Worm (Caenorhabditis elegans): Measurements from ENCODE around the gene scl-19.
A peak's percentile ranks its signal among the peaks of the same experiment; 100 is the strongest.

The scl-19 gene

DNA sequence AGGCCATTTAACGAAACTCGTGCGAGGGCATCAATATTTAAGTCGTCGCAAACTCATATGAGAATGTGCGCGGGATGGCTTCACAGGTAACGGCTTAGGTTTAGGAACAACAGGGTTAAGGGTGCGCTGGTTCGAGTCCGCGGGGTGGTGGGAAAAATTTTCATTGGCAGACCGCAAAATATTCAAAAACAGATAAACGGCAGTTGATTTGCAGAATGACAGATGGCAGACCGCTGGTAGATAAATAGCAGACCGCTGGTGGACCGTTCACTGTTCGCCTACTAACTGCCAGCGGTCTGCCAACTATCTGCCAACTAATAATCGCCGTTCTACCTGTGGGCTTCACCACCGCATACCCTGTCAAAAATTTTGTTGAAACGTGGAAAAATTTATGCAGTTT, 19.7 kb upstream of the scl-19 start (continued):
- TF ChIP-seq B0261.1 (tag; optimal IDR thresholded peaks at IDR 0.05) = peak; percentile 24

DNA sequence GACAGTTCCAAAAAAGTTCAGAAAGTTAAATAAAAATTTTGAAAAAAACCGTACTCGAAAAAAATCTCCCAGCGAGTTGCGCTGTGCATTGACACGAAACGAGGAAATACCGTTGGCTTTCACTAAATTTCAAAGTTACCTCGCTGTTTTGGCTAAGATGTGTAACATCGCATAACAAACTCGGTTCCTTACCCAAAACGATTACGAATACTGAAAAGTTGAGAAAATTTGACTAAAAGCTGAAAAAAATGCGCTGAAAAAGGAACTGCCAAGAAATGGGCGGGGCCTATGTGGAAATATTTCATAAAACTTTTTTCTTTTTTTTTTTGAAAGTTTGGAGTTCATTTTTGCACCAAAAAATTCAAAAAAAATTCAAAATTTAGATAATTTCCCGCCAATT, 12.4 kb upstream of the scl-19 start:
- TF ChIP-seq F37B4.10 (GFP tag; IDR thresholded peaks at IDR 0.05) (no peak), sdz-38 (tag; optimal IDR thresholded peaks at IDR 0.05) (peak; percentile 6)

DNA sequence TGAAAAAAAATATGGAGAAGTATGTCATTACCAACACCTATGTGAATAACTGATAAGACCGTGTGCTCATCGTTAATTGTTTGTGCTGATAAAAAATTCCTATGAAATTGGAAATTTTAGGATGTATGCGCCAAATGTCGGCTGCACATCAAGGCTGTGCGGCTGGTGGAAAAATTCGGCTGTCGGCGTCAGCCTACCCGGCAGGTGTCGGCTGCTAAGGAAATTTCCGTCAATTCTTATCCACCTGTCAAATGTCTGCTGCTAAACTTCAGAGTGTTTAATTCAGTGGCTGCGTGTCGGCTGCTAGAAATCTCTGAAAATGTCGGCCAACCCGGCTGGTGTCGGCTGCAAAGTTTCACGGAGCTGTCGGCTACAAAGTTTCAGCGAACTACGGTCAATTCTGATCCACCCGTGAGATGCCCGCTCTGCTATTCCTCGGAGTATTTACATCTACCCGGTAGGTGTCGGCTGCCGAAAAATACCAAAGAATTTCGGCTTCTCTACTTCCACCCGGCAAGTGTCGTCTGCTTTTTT, 11.8 kb upstream of the scl-19 start, which contains the start of gene Y17D7C.2:
TSS of gene Y17D7C.2 (minus strand) at position 32 of the 534 bp plus-strand sequence.
- no peak for TF ChIP-seq lin-35 (GFP tag; optimal IDR thresholded peaks at IDR 0.05)
- peak; percentile 34 for TF ChIP-seq sdz-38 (tag; optimal IDR thresholded peaks at IDR 0.05)
- TF ChIP-seq tbx-9 (tag; optimal IDR thresholded peaks at IDR 0.05; ENCODE audit: borderline replicate concordance) = no peak
- no peak for TF ChIP-seq snpc-4 (GFP tag; optimal IDR thresholded peaks at IDR 0.05)
- peak; percentile 32 to 66 (median 60) for TF ChIP-seq snpc-4 (tag; optimal IDR thresholded peaks at IDR 0.05)
- no peak for TF ChIP-seq ztf-3 (GFP tag; optimal IDR thresholded peaks at IDR 0.05)
- no peak for TF ChIP-seq Y95B8A.8 (GFP tag; IDR thresholded peaks at IDR 0.05)
- no peak for TF ChIP-seq nfya-1 (tag; optimal IDR thresholded peaks at IDR 0.05; ENCODE audit: borderline replicate concordance, insufficient read depth)
- TF ChIP-seq nhr-179 (tag; optimal IDR thresholded peaks at IDR 0.05) = no peak
- peak; percentile 38 for TF ChIP-seq F55B11.4 (tag; optimal IDR thresholded peaks at IDR 0.05; ENCODE audit: borderline replicate concordance, insufficient read depth)
- no peak for TF ChIP-seq lsl-1 (GFP tag; optimal IDR thresholded peaks at IDR 0.05)
- TF ChIP-seq lir-1 (GFP tag; conservative IDR thresholded peaks at IDR 0.05) = no peak
- 0 out of 2 replicates have a peak, but pooled peaks have one; percentile 59 for TF ChIP-seq hlh-26 (GFP tag; conservative IDR thresholded peaks at IDR 0.05)
- TF ChIP-seq B0336.3 (GFP tag; IDR thresholded peaks at IDR 0.05) = no peak
- TF ChIP-seq ztf-6 (GFP tag; IDR thresholded peaks at IDR 0.05) = no peak
- no peak for TF ChIP-seq Y53G8AR.9 (GFP tag; conservative IDR thresholded peaks at IDR 0.05)
- no peak for TF ChIP-seq madf-10 (tag; optimal IDR thresholded peaks at IDR 0.05)
- no peak for TF ChIP-seq unc-62 (GFP tag; optimal IDR thresholded peaks at IDR 0.05)
- no peak for TF ChIP-seq ceh-58 (GFP tag; IDR thresholded peaks at IDR 0.05)

DNA sequence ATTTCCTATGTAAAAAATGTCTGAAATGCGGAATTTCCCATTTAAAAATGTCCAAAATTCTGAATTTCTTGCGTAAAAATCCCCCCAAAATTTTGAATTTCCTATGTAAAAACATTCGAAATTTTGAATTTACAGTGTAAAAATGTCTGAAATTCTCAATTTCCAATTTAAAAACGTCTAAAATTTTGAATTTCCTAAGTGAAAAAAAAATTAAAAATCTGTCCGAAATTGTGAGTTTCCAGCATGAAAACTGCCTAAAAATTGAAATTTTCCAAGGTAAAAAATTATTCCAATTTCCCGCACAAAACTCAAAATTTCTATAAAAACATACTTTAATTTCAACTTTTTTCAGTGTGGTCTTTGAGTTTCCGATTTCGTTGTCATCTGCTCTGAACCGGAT, 9.9 kb upstream of the scl-19 start:
- TF ChIP-seq Y67H2A.10 (GFP tag; conservative IDR thresholded peaks at IDR 0.05) = no peak
- no peak for TF ChIP-seq hlh-12 (tag; optimal IDR thresholded peaks at IDR 0.05)
- TF ChIP-seq snpc-1.3 (tag; optimal IDR thresholded peaks at IDR 0.05; ENCODE audit: insufficient read depth) = no peak
- TF ChIP-seq madf-8 (GFP tag; conservative IDR thresholded peaks at IDR 0.05) = no peak
- TF ChIP-seq rec-8 (tag; optimal IDR thresholded peaks at IDR 0.05) = no peak
- TF ChIP-seq ccch-3 (GFP tag; optimal IDR thresholded peaks at IDR 0.05) = no peak
- no peak for TF ChIP-seq let-526 (GFP tag; IDR thresholded peaks at IDR 0.05)
- TF ChIP-seq madf-3 (GFP tag; IDR thresholded peaks at IDR 0.05) = no peak

DNA sequence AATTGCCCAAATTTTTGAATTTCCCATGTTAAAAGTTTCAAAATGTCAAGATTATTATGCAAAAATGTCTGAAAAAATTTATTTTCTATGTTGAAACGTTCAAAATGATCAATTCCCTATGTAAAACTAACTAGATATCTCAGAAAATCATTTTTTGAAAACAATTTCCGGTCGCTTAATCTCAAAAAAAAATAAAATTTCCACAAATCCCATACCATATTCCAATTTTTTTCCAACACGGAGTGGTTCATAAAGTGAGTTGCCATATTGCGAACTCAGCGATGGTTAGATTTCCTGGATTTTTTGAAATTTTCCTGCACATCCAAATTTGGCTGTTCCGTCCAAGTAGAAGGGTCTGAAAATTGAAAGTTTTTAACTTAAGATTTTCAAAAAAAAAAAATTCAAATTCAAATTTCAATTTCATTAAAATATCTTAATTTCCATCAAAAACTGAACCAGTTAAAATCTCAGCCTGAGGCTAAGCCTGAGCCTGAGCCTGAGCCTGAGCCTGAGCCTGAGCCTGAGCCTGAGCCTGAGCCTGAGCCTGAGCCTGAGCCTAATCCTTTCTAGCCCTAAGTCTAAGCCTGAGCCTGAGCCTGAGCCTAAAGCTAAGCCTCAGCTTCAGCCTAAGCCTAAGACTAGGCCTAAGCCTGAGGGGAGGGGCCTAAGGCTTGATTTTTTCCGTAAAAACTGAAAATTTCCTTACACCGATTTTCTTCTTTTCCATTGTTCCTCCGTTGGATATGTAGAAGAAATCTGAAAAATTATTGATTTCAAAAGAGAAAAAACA, 9.1 kb upstream of the scl-19 start:
- no peak for TF ChIP-seq lin-54 (GFP tag; optimal IDR thresholded peaks at IDR 0.05)
- TF ChIP-seq egrh-3 (GFP tag; IDR thresholded peaks at IDR 0.05) = no peak
- no peak for TF ChIP-seq somi-1 (GFP tag; optimal IDR thresholded peaks at IDR 0.05)
